Fruit fly (Drosophila melanogaster): ENCODE measurements around the gene CG12470.
A peak's percentile ranks its signal among the peaks of the same experiment; 100 is the strongest.

Gene CG12470

DNA sequence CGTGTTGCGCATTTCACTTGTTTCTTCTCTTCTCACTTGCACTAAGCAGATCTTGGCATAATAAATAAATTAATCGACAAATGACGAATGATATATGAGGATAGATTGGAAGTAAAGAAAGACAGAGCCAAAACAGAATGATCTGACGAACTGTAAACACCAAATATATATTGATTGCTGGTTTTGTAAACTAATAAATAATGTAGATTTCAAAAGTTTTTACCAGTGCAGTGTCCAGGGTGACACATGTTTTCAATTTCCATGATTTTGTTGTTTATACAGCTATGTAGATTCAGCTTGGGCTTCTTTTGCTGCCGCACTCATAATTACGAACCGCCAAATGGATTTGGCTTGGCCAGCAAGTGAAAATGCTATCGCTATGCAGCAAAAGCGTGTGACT lies 3.8 kb downstream of the CG12470 start:
- TF ChIP-seq jim (GFP tag; optimal IDR thresholded peaks at IDR 0.05) (no peak), dsf (GFP tag; optimal IDR thresholded peaks at IDR 0.05; ENCODE audit: borderline replicate concordance) (no peak), Hr83 (GFP tag; optimal IDR thresholded peaks at IDR 0.05; ENCODE audit: poor library complexity, severe bottlenecking) (no peak), Myc (optimal IDR thresholded peaks at IDR 0.05) (no peak), Jra (GFP tag; optimal IDR thresholded peaks at IDR 0.05) (no peak), Hr78 (GFP tag; optimal IDR thresholded peaks at IDR 0.05) (no peak), ey (GFP tag; optimal IDR thresholded peaks at IDR 0.05) (no peak)

DNA sequence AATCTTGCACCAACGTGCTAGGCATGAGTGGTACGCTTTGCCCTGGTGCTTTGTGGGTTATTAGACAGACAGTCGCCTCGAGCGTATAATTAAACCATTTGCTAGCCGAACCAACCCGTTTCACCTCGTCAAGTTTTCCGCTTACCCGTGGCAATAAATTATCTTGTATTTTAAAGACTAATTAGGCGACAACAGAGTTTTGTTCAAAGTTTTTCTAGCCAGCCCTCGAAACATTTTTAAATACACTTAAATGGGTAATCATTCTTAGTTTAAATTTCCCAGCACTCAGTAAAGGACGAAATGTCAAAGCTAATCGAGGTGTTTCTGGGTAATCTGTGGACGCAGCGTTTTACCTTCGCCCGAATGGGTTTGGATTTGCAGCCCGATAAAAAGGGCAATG lies 7.3 kb downstream of the CG12470 start, which contains the start of gene Or1a:
Gene Or1a (plus strand): TSS at position 301 of the 400 bp plus-strand sequence.
- TF ChIP-seq Hr78 (GFP tag; optimal IDR thresholded peaks at IDR 0.05) (no peak), pan (optimal IDR thresholded peaks at IDR 0.05) (no peak), Rel (GFP tag; optimal IDR thresholded peaks at IDR 0.05) (no peak), Rel (tag; optimal IDR thresholded peaks at IDR 0.05) (no peak), GATAd (GFP tag; optimal IDR thresholded peaks at IDR 0.05) (no peak), CG9705 (GFP tag; optimal IDR thresholded peaks at IDR 0.05) (no peak), OdsH (GFP tag; optimal IDR thresholded peaks at IDR 0.05) (no peak), h (GFP tag; optimal IDR thresholded peaks at IDR 0.05) (no peak), ey (GFP tag; optimal IDR thresholded peaks at IDR 0.05) (no peak), woc (GFP tag; optimal IDR thresholded peaks at IDR 0.05) (no peak), N (GFP tag; optimal IDR thresholded peaks at IDR 0.05) (no peak), brk (GFP tag; optimal IDR thresholded peaks at IDR 0.05) (no peak), Hnf4 (GFP tag; optimal IDR thresholded peaks at IDR 0.05) (no peak)

DNA sequence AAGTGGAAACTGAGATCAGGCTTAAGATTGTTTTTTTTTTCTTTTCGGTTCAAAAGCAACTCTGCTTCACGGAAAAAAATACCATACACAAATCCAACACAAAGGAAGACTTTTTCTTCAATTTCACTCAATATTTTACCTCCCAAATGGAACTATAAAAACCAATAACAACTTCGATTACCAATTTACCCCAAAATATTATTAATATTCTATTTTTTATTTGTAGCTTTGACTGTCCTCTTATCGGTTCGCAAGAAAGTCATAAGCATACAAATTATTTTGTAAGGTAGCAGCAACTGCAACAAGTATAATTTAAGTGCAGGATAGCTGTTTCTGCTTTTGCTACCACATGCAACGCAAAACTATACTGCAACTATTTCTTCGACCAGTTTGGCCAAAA lies 26.5 kb downstream of the CG12470 start:
- TF ChIP-seq rgr (GFP tag; optimal IDR thresholded peaks at IDR 0.05) (no peak), Rel (GFP tag; optimal IDR thresholded peaks at IDR 0.05) (no peak), Rel (tag; optimal IDR thresholded peaks at IDR 0.05) (no peak), ey (GFP tag; optimal IDR thresholded peaks at IDR 0.05) (no peak), Abd-B (GFP tag; optimal IDR thresholded peaks at IDR 0.05) (no peak), tai (GFP tag; optimal IDR thresholded peaks at IDR 0.05) (no peak), OdsH (GFP tag; optimal IDR thresholded peaks at IDR 0.05) (no peak), GATAd (GFP tag; optimal IDR thresholded peaks at IDR 0.05) (no peak), CG9705 (GFP tag; optimal IDR thresholded peaks at IDR 0.05) (no peak), sv (GFP tag; optimal IDR thresholded peaks at IDR 0.05) (no peak), br (GFP tag; optimal IDR thresholded peaks at IDR 0.05) (no peak), pan (optimal IDR thresholded peaks at IDR 0.05) (no peak), Vsx2 (GFP tag; optimal IDR thresholded peaks at IDR 0.05; ENCODE audit: partially characterized antibody) (no peak)

DNA sequence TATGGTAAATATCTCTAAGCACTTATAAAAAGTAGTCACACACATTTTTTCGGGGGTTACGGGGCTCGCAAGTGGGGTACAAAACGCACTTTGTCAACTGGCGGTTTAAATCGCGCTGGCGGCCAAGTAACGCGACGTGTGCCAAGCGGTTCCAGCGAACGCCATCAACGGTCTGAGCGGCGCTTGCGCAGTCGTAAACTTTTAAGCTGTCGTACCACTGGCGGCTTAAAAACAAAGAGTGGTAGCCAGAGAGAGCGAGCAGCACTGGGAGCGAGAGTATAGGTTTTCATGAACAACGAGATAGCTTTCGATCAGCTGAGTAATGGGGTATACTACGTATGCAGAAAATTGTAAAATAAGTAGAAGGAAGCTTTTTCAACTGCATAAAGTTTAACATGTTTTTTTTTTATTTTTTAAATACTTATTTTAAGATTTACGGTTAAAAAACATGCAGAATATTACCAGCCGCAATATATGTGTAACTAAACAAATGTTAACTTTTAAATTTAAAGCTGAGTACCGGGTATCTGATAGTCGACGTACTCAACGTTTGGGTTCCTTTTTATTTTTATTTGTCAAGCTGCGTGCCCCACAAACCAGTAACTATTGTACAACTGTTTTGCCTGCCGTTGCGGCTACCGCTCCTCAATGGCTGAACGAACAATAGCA lies 27.3 kb downstream of the CG12470 start:
- TF ChIP-seq sv (GFP tag; optimal IDR thresholded peaks at IDR 0.05): no peak
- TF ChIP-seq fru (GFP tag; optimal IDR thresholded peaks at IDR 0.05): peak; percentile 10
- no peak for TF ChIP-seq br (GFP tag; optimal IDR thresholded peaks at IDR 0.05)
- no peak for TF ChIP-seq CG9705 (GFP tag; optimal IDR thresholded peaks at IDR 0.05)
- TF ChIP-seq Hr83 (GFP tag; optimal IDR thresholded peaks at IDR 0.05; ENCODE audit: poor library complexity, severe bottlenecking): no peak
- TF ChIP-seq brk (GFP tag; optimal IDR thresholded peaks at IDR 0.05): no peak
- TF ChIP-seq Hnf4 (GFP tag; optimal IDR thresholded peaks at IDR 0.05): no peak
- peak in 1 of 2 experiments; percentile 10 for TF ChIP-seq foxo (GFP tag; optimal IDR thresholded peaks at IDR 0.05)
- TF ChIP-seq CrebA (GFP tag; optimal IDR thresholded peaks at IDR 0.05; ENCODE audit: borderline replicate concordance): no peak
- peak; percentile 20 for TF ChIP-seq Dif (GFP tag; optimal IDR thresholded peaks at IDR 0.05; ENCODE audit: partially characterized antibody)
- no peak for TF ChIP-seq Abd-B (GFP tag; optimal IDR thresholded peaks at IDR 0.05)
- TF ChIP-seq Sp1 (GFP tag; optimal IDR thresholded peaks at IDR 0.05): no peak
- peak; percentile 7 for TF ChIP-seq h (GFP tag; optimal IDR thresholded peaks at IDR 0.05)
- TF ChIP-seq Myc (optimal IDR thresholded peaks at IDR 0.05): no peak
- TF ChIP-seq Vsx2 (GFP tag; optimal IDR thresholded peaks at IDR 0.05; ENCODE audit: partially characterized antibody): peak; percentile 59
- TF ChIP-seq dl (GFP tag; optimal IDR thresholded peaks at IDR 0.05; ENCODE audit: insufficient read depth in 1 of 2, partially characterized antibody in 2 of 2): peak; percentile 26 to 50
- no peak for TF ChIP-seq Jra (GFP tag; optimal IDR thresholded peaks at IDR 0.05)
- no peak for TF ChIP-seq Mio (GFP tag; optimal IDR thresholded peaks at IDR 0.05)
- no peak for TF ChIP-seq tai (GFP tag; optimal IDR thresholded peaks at IDR 0.05)
- no peak for TF ChIP-seq dsf (GFP tag; optimal IDR thresholded peaks at IDR 0.05; ENCODE audit: borderline replicate concordance)
- TF ChIP-seq usp (GFP tag; optimal IDR thresholded peaks at IDR 0.05): no peak
- no peak for TF ChIP-seq OdsH (GFP tag; optimal IDR thresholded peaks at IDR 0.05)

All from whole organism, wandering third instar larva.